Worm (Caenorhabditis elegans) whole organism, young adult: Measurements from ENCODE around the gene tag-329.
A peak's percentile ranks its signal among the peaks of the same experiment; 100 is the strongest.

Source experiments
- B0019.2 ChIP-seq: fragments of 200-800 bp; sonication (Bioruptor generic); conservative IDR thresholded peaks from 2 replicates; pipeline ENCODE4 v1.3.6; 2022; ENCODE audit warnings: missing genetic modification reagents, missing genetic modification characterization, missing compliant biosample characterization
- B0336.3 ChIP-seq: fragments of 200-800 bp; sonication (Bioruptor generic); IDR thresholded peaks from 2 replicates; pipeline ENCODE4 v1.3.6; 2022; ENCODE audit warnings: missing genetic modification characterization, missing compliant biosample characterization
- F10E7.11 ChIP-seq: sonication (generic microtip); optimal IDR thresholded peaks from 2 replicates; lab custom pipeline; 2017; ENCODE audit warnings: mild to moderate bottlenecking, missing genetic modification characterization, moderate library complexity, missing compliant biosample characterization
- F33H1.4 ChIP-seq: fragments of 200-800 bp; sonication (Bioruptor generic); IDR thresholded peaks from 2 replicates; pipeline ENCODE4 v1.3.6; 2022; ENCODE audit warnings: missing genetic modification reagents, missing genetic modification characterization, missing compliant biosample characterization
- F37B4.10 ChIP-seq: fragments of 200-800 bp; sonication (Bioruptor generic); IDR thresholded peaks from 2 replicates; pipeline ENCODE4 v1.3.6; 2022; ENCODE audit warnings: missing genetic modification characterization, missing compliant biosample characterization
- F57A8.1 ChIP-seq: fragments of 200-800 bp; sonication (Bioruptor generic); optimal IDR thresholded peaks from 2 replicates; lab custom pipeline; 2018; ENCODE audit warnings: mild to moderate bottlenecking, missing genetic modification characterization, moderate library complexity, missing compliant biosample characterization
- F57C9.4 ChIP-seq: sonication (generic microtip); optimal IDR thresholded peaks from 2 replicates; lab custom pipeline; 2017; ENCODE audit warnings: mild to moderate bottlenecking, missing genetic modification characterization, missing compliant biosample characterization
- K11D2.4 ChIP-seq: fragments of 200-800 bp; sonication (Bioruptor generic); IDR thresholded peaks from 2 replicates; pipeline ENCODE4 v1.3.6; 2022; ENCODE audit warnings: missing genetic modification reagents, missing genetic modification characterization, missing compliant biosample characterization
- K12H6.12 ChIP-seq: fragments of 200-800 bp; sonication (Bioruptor generic); optimal IDR thresholded peaks from 2 replicates; lab custom pipeline; 2018; ENCODE audit warnings: mild to moderate bottlenecking, missing genetic modification characterization, missing compliant biosample characterization
- T07F8.4 ChIP-seq: sonication (generic microtip); optimal IDR thresholded peaks from 2 replicates; lab custom pipeline; 2016; ENCODE audit warnings: mild to moderate bottlenecking, missing genetic modification characterization, moderate library complexity, missing compliant biosample characterization
- Y53G8AR.9 ChIP-seq: fragments of 200-800 bp; sonication (Bioruptor generic); conservative IDR thresholded peaks from 2 replicates; pipeline ENCODE4 v1.3.6; 2022; ENCODE audit warnings: missing genetic modification reagents, missing genetic modification characterization, missing compliant biosample characterization
- Y67H2A.10 ChIP-seq: fragments of 200-800 bp; sonication (Bioruptor generic); conservative IDR thresholded peaks from 2 replicates; pipeline ENCODE4 v1.3.6; 2022; ENCODE audit warnings: missing genetic modification reagents, missing genetic modification characterization, missing compliant biosample characterization
- aptf-2 ChIP-seq: fragments of 200-800 bp; sonication (Bioruptor generic); conservative IDR thresholded peaks from 2 replicates; pipeline ENCODE4 v1.3.6; 2022; ENCODE audit warnings: missing genetic modification reagents, missing genetic modification characterization, missing compliant biosample characterization
- bed-1 ChIP-seq: fragments of 200-800 bp; sonication (Bioruptor generic); IDR thresholded peaks from 2 replicates; pipeline ENCODE4 v1.3.6; 2022; ENCODE audit warnings: missing genetic modification reagents, missing genetic modification characterization, missing compliant biosample characterization
- cebp-1 ChIP-seq, 2 experiments: fragments of 200-800 bp in 1 of 2; sonication (Bioruptor generic) in 1 of 2; sonication (generic microtip) in 1 of 2; IDR thresholded peaks in 1 of 2; optimal IDR thresholded peaks in 1 of 2; 2 replicates each; pipeline versions ENCODE4 v1.3.6 to Lab custom; 2017 to 2022; ENCODE audit warnings: missing compliant biosample characterization in 2 of 2, missing genetic modification characterization in 2 of 2, mild to moderate bottlenecking in 1 of 2, missing genetic modification reagents in 1 of 2, moderate library complexity in 1 of 2
- ceh-100 ChIP-seq: fragments of 200-800 bp; sonication (Bioruptor generic); IDR thresholded peaks from 2 replicates; pipeline ENCODE4 v1.3.6; 2022; ENCODE audit warnings: missing genetic modification reagents, missing genetic modification characterization, missing compliant biosample characterization
- ceh-27 ChIP-seq: fragments of 200-800 bp; sonication (Bioruptor generic); optimal IDR thresholded peaks from 2 replicates; lab custom pipeline; 2018; ENCODE audit warnings: mild to moderate bottlenecking, missing genetic modification characterization, moderate library complexity, missing compliant biosample characterization
- ceh-58 ChIP-seq: fragments of 200-800 bp; sonication (Bioruptor generic); IDR thresholded peaks from 2 replicates; pipeline ENCODE4 v1.3.6; 2022; ENCODE audit warnings: missing genetic modification characterization, missing compliant biosample characterization
- ceh-79 ChIP-seq: sonication (generic microtip); optimal IDR thresholded peaks from 2 replicates; lab custom pipeline; 2017; ENCODE audit warnings: mild to moderate bottlenecking, missing genetic modification characterization, missing compliant biosample characterization
- die-1 ChIP-seq: sonication (generic microtip); optimal IDR thresholded peaks from 2 replicates; lab custom pipeline; 2016; ENCODE audit warnings: missing genotype, mild to moderate bottlenecking, missing genetic modification characterization, missing compliant biosample characterization
- egl-18 ChIP-seq: fragments of 200-800 bp; sonication (Bioruptor generic); IDR thresholded peaks from 2 replicates; pipeline ENCODE4 v1.3.6; 2022; ENCODE audit warnings: missing genetic modification reagents, missing genetic modification characterization, missing compliant biosample characterization
- egl-44 ChIP-seq: fragments of 200-800 bp; sonication (Bioruptor generic); IDR thresholded peaks from 2 replicates; pipeline ENCODE4 v1.3.6; 2022; ENCODE audit warnings: missing genetic modification reagents, missing genetic modification characterization, missing compliant biosample characterization
- egrh-3 ChIP-seq: fragments of 200-800 bp; sonication (Bioruptor generic); IDR thresholded peaks from 2 replicates; pipeline ENCODE4 v1.3.6; 2022; ENCODE audit warnings: missing genetic modification reagents, missing genetic modification characterization, missing compliant biosample characterization
- fkh-3 ChIP-seq: sonication (generic microtip); optimal IDR thresholded peaks from 2 replicates; lab custom pipeline; 2016; ENCODE audit warnings: mild to moderate bottlenecking, missing genetic modification characterization, missing compliant biosample characterization
- hlh-12 ChIP-seq: sonication (generic microtip); optimal IDR thresholded peaks from 2 replicates; lab custom pipeline; 2016; ENCODE audit warnings: missing genetic modification characterization, missing compliant biosample characterization
- hmg-1.2 ChIP-seq: fragments of 200-800 bp; sonication (Bioruptor generic); IDR thresholded peaks from 2 replicates; pipeline ENCODE4 v1.3.6; 2022; ENCODE audit warnings: missing genetic modification reagents, missing genetic modification characterization, missing compliant biosample characterization
- hrde-1 ChIP-seq: sonication (generic microtip); optimal IDR thresholded peaks from 2 replicates; lab custom pipeline; 2016; ENCODE audit warnings: missing genetic modification characterization, mild to moderate bottlenecking, missing compliant biosample characterization, moderate library complexity, missing genotype, missing genetic modification reagents, borderline replicate concordance
- let-607 ChIP-seq, 2 experiments: fragments of 200-800 bp in 1 of 2; sonication (Bioruptor generic) in 1 of 2; sonication (generic microtip) in 1 of 2; optimal IDR thresholded peaks; 2 replicates each; lab custom pipeline; 2016 to 2018; ENCODE audit warnings: mild to moderate bottlenecking in 2 of 2, missing compliant biosample characterization in 2 of 2, missing genetic modification characterization in 2 of 2, moderate library complexity in 2 of 2, missing genotype in 1 of 2
- lin-35 ChIP-seq, 3 experiments: fragments of 150-350 bp in 2 of 3; sonication (generic microtip) in 1 of 3; optimal IDR thresholded peaks; 2 replicates each; lab custom pipeline; 2014 to 2018; ENCODE audit warnings: missing biosample characterization in 3 of 3, missing genetic modification characterization in 3 of 3, missing genetic modification reagents in 3 of 3
- lin-40 ChIP-seq: sonication (generic microtip); optimal IDR thresholded peaks from 2 replicates; lab custom pipeline; 2016; ENCODE audit warnings: missing genetic modification characterization, mild to moderate bottlenecking, missing compliant biosample characterization, missing genotype, missing genetic modification reagents
- lir-1 ChIP-seq: fragments of 200-800 bp; sonication (Bioruptor generic); conservative IDR thresholded peaks from 2 replicates; pipeline ENCODE4 v1.3.6; 2022; ENCODE audit warnings: missing genetic modification reagents, missing genetic modification characterization, missing compliant biosample characterization
- madf-8 ChIP-seq: fragments of 200-800 bp; sonication (Bioruptor generic); conservative IDR thresholded peaks from 2 replicates; pipeline ENCODE4 v1.3.6; 2022; ENCODE audit warnings: missing genetic modification reagents, missing genetic modification characterization, missing compliant biosample characterization
- mcd-1 ChIP-seq: fragments of 200-800 bp; sonication (Bioruptor generic); IDR thresholded peaks from 2 replicates; pipeline ENCODE4 v1.3.6; 2022; ENCODE audit warnings: missing genetic modification reagents, missing genetic modification characterization, missing compliant biosample characterization
- mel-28 ChIP-seq: sonication (generic microtip); optimal IDR thresholded peaks from 2 replicates; lab custom pipeline; 2016; ENCODE audit warnings: borderline replicate concordance, mild to moderate bottlenecking, missing genetic modification characterization, missing compliant biosample characterization
- nfyb-1 ChIP-seq: fragments of 200-800 bp; sonication (Bioruptor generic); IDR thresholded peaks from 2 replicates; pipeline ENCODE4 v1.3.6; 2022; ENCODE audit warnings: missing genetic modification reagents, missing genetic modification characterization, missing compliant biosample characterization
- pbrm-1 ChIP-seq: fragments of 200-800 bp; sonication (Bioruptor generic); IDR thresholded peaks from 2 replicates; pipeline ENCODE4 v1.3.6; 2022; ENCODE audit warnings: missing genetic modification reagents, missing genetic modification characterization, missing compliant biosample characterization
- rec-8 ChIP-seq, 2 experiments: sonication (generic microtip); optimal IDR thresholded peaks; 2 replicates each; lab custom pipeline; 2016; ENCODE audit warnings: mild to moderate bottlenecking in 2 of 2, missing genetic modification characterization in 2 of 2, missing genetic modification reagents in 2 of 2, missing genotype in 2 of 2, missing biosample characterization in 1 of 2, missing compliant biosample characterization in 1 of 2, moderate library complexity in 1 of 2
- sdz-38 ChIP-seq: sonication (generic microtip); optimal IDR thresholded peaks from 2 replicates; lab custom pipeline; 2016; ENCODE audit warnings: missing genotype, missing genetic modification characterization, missing compliant biosample characterization
- sptf-2 ChIP-seq: fragments of 200-800 bp; sonication (Bioruptor generic); optimal IDR thresholded peaks from 2 replicates; lab custom pipeline; 2018; ENCODE audit warnings: mild to moderate bottlenecking, missing genetic modification characterization, missing compliant biosample characterization
- tbx-9 ChIP-seq: sonication (generic microtip); optimal IDR thresholded peaks from 2 replicates; lab custom pipeline; 2016; ENCODE audit warnings: borderline replicate concordance, missing genetic modification characterization, inconsistent platforms, missing compliant biosample characterization
- unc-130 ChIP-seq: sonication (generic microtip); optimal IDR thresholded peaks from 2 replicates; lab custom pipeline; 2016; ENCODE audit warnings: missing genetic modification reagents, missing genetic modification characterization, missing compliant biosample characterization
- zfh-2 ChIP-seq: fragments of 200-800 bp; sonication (Bioruptor generic); conservative IDR thresholded peaks from 2 replicates; pipeline ENCODE4 v1.3.6; 2022; ENCODE audit warnings: missing genetic modification reagents, missing genetic modification characterization, missing compliant biosample characterization

tag-329 gene

DNA sequence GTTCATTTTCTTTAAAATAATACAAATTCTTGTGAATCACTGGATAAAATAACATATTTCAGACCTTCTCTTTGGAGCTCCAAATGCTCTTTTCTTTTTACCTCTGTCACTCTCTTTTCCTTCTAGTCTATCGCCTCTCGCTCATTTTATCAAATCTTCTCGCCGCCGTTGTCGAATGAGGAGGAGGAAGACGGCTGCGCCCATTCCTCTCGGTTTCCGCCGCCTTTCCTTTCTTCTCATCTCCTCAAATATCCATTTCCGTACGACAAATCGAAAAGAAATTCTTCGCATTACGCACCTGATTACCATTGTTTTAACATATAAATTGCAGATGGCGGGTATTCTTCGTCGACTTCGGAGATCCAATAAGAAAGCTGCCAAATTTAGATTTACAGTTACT is 15.6 kb downstream of the tag-329 start, which contains the start of gene ehbp-1:
ehbp-1 (plus strand) TSS at position 332 of the 400 bp plus-strand sequence.
- TF ChIP-seq hmg-1.2 (GFP tag; lab: Robert Waterston, UW): 0 out of 2 replicates have a peak, but pooled peaks have one; percentile 6
- no peak for TF ChIP-seq zfh-2 (GFP tag; lab: Robert Waterston, UW)
- TF ChIP-seq pbrm-1 (GFP tag; lab: Robert Waterston, UW): 0 out of 2 replicates have a peak, but pooled peaks have one; percentile 27

DNA sequence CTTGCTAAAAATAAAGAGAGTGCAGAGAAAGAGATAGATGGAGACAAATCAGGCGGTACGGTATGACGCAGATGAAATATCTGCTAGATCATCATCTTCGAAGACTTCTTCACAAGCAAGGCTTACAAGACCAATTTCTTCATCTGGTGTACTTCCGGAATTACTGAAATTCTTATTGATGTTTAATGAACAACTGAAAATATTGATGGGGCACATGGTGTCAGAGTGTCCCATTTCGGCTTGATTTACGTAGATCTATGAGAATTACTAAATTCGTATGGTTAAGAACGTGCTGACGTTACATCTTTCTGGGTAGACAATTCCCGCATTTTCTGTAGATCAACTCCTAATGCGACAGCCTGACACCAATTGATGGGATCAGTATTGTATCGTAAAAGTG is 21.9 kb downstream of the tag-329 start:
- TF ChIP-seq unc-130 (no peak), B0336.3 (no peak), rec-8 (tag; optimal IDR thresholded peaks at IDR 0.05; lab: Kevin White, UChicago) (no peak), F33H1.4 (GFP tag; lab: Robert Waterston, UW) (no peak), ceh-79 (tag; lab: Kevin White, UChicago) (no peak)

DNA sequence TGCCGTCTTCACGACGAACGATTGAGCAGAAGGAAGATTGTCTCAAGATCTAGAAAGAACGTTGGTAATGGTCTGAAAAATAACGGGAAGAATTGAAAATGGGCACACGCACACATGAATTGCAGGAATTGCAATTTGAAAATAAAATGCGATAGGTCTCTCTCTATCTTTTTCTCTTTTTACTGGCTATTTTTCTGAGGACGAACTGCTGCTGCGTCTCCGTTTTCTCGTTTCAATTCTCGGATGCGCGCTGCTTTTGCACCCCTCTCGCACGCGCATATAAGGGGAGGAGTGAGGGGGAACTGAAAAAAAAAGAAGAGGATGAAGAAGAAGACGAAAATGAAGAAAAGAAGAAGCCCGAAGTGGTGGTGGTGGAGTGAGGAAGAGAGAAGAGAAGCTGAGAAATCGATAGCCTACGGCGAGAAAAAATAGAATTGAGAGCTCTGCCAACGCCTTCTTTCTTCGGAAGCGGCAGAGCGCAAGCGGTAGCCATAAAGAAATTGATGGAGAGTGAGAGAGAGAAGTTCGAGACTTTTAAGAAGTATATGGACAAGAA is 27.0 kb downstream of the tag-329 start, which contains the start of gene rgef-1:
rgef-1 (minus strand) TSS at position 51 of the 556 bp plus-strand sequence.
- TF ChIP-seq cebp-1 (GFP tag; IDR thresholded peaks at IDR 0.05; lab: Robert Waterston, UW) (no peak), cebp-1 (tag; optimal IDR thresholded peaks at IDR 0.05; lab: Kevin White, UChicago) (no peak), hlh-12 (tag; lab: Kevin White, UChicago) (no peak), egl-44 (GFP tag; lab: Robert Waterston, UW) (no peak), egl-18 (GFP tag; lab: Robert Waterston, UW) (no peak), F57C9.4 (tag; lab: Kevin White, UChicago) (no peak), zfh-2 (GFP tag; lab: Robert Waterston, UW) (peak; percentile 91), Y67H2A.10 (GFP tag; lab: Robert Waterston, UW) (no peak), sptf-2 (GFP tag; lab: Kevin White, UChicago) (no peak), die-1 (tag; lab: Kevin White, UChicago) (no peak), ceh-58 (GFP tag; lab: Robert Waterston, UW) (no peak), B0019.2 (GFP tag; lab: Robert Waterston, UW) (no peak), tbx-9 (tag; lab: Kevin White, UChicago) (no peak), aptf-2 (no peak), bed-1 (GFP tag; lab: Robert Waterston, UW) (no peak), K12H6.12 (tag; lab: Kevin White, UChicago) (peak; percentile 71), F10E7.11 (tag; lab: Kevin White, UChicago) (no peak), nfyb-1 (GFP tag; lab: Robert Waterston, UW) (0 out of 2 replicates have a peak, but pooled peaks have one; percentile 15), F37B4.10 (GFP tag; lab: Robert Waterston, UW) (no peak), fkh-3 (tag; lab: Kevin White, UChicago) (no peak), egrh-3 (no peak), lir-1 (no peak), ceh-100 (GFP tag; lab: Robert Waterston, UW) (no peak), hmg-1.2 (GFP tag; lab: Robert Waterston, UW) (0 out of 2 replicates have a peak, but pooled peaks have one; percentile 9), K11D2.4 (0 out of 2 replicates have a peak, but pooled peaks have one; percentile 19), unc-130 (no peak), let-607 (tag; optimal IDR thresholded peaks at IDR 0.05; lab: Kevin White, UChicago) (no peak), hrde-1 (tag; lab: Kevin White, UChicago) (no peak), madf-8 (GFP tag; lab: Robert Waterston, UW) (no peak), lin-35 (GFP tag; optimal IDR thresholded peaks at IDR 0.05; lab: Kevin White, UChicago) (peak in 1 of 3 experiments; percentile 16), ceh-27 (GFP tag; lab: Kevin White, UChicago) (no peak), T07F8.4 (no peak), F57A8.1 (GFP tag; lab: Kevin White, UChicago) (no peak), sdz-38 (tag; lab: Kevin White, UChicago) (no peak), lin-40 (peak; percentile 39), mel-28 (tag; lab: Kevin White, UChicago) (no peak), Y53G8AR.9 (GFP tag; lab: Robert Waterston, UW) (no peak), mcd-1 (GFP tag; lab: Robert Waterston, UW) (peak; percentile 30; the same call in 1 of the 2 replicates), rec-8 (tag; optimal IDR thresholded peaks at IDR 0.05; lab: Kevin White, UChicago) (no peak)
